Fruit fly (Drosophila melanogaster) whole organism, prepupa: ENCODE measurements around the gene CG5280.

Source experiments
- Blimp-1 ChIP-seq: fragments of 200-800 bp; sonication (Bioruptor generic); optimal IDR thresholded peaks from 3 replicates; lab custom pipeline; 2017; ENCODE audit warnings: missing biosample characterization, missing genetic modification characterization, mild to moderate bottlenecking, moderate library complexity, missing genetic modification reagents
- CG10631 ChIP-seq: fragments of 200-800 bp; sonication (Bioruptor generic); optimal IDR thresholded peaks from 2 replicates; lab custom pipeline; 2016; ENCODE audit warnings: missing biosample characterization, missing genetic modification characterization
- CG10669 ChIP-seq: fragments of 200-800 bp; sonication (Bioruptor generic); optimal IDR thresholded peaks from 3 replicates; lab custom pipeline; 2018; ENCODE audit warnings: missing biosample characterization, mild to moderate bottlenecking, missing genetic modification characterization, moderate library complexity
- CG11294 ChIP-seq: fragments of 200-800 bp; sonication (Bioruptor generic); IDR thresholded peaks from 2 replicates; pipeline ENCODE4 v1.3.6; 2022; ENCODE audit warnings: missing biosample characterization, missing genetic modification characterization
- CG15336 ChIP-seq: fragments of 200-800 bp; sonication (Bioruptor generic); IDR thresholded peaks from 2 replicates; pipeline ENCODE4 v1.3.6; 2022; ENCODE audit warnings: missing biosample characterization, missing genetic modification characterization
- CG1621 ChIP-seq: fragments of 200-800 bp; sonication (Bioruptor generic); optimal IDR thresholded peaks from 3 replicates; lab custom pipeline; 2018; ENCODE audit warnings: missing biosample characterization, mild to moderate bottlenecking, missing genetic modification characterization
- CG16779 ChIP-seq: fragments of 200-800 bp; sonication (Bioruptor generic); optimal IDR thresholded peaks from 3 replicates; lab custom pipeline; 2017; ENCODE audit warnings: missing biosample characterization, mild to moderate bottlenecking, missing genetic modification characterization
- CG3032 ChIP-seq: fragments of 200-800 bp; optimal IDR thresholded peaks from 2 replicates; lab custom pipeline; 2019; ENCODE audit warnings: missing biosample characterization, mild to moderate bottlenecking, missing genetic modification characterization, moderate library complexity
- CG32006 ChIP-seq: fragments of 200-800 bp; sonication (Bioruptor generic); optimal IDR thresholded peaks from 3 replicates; lab custom pipeline; 2017; ENCODE audit warnings: missing biosample characterization, mild to moderate bottlenecking, missing genetic modification characterization
- CG34406 ChIP-seq: fragments of 200-800 bp; sonication (Bioruptor generic); optimal IDR thresholded peaks from 3 replicates; lab custom pipeline; 2016; ENCODE audit warnings: missing biosample characterization, missing genetic modification characterization
- CG3919 ChIP-seq: fragments of 200-800 bp; sonication (Bioruptor generic); optimal IDR thresholded peaks from 3 replicates; lab custom pipeline; 2016; ENCODE audit warnings: missing biosample characterization, missing genetic modification characterization
- CG6163 ChIP-seq: fragments of 200-800 bp; sonication (Bioruptor generic); IDR thresholded peaks from 3 replicates; pipeline ENCODE4 v1.3.6; 2022; ENCODE audit warnings: missing biosample characterization, missing genetic modification characterization
- CG6276 ChIP-seq: fragments of 200-800 bp; sonication (Bioruptor generic); optimal IDR thresholded peaks from 2 replicates; lab custom pipeline; 2017; ENCODE audit warnings: missing biosample characterization, mild to moderate bottlenecking, missing genetic modification characterization
- CG6792 ChIP-seq: fragments of 200-800 bp; sonication (Bioruptor generic); optimal IDR thresholded peaks from 3 replicates; lab custom pipeline; 2016; ENCODE audit warnings: missing biosample characterization, missing genetic modification characterization
- CG6808 ChIP-seq: fragments of 200-800 bp; sonication (Bioruptor generic); optimal IDR thresholded peaks from 3 replicates; lab custom pipeline; 2017; ENCODE audit warnings: missing biosample characterization, missing genetic modification characterization, mild to moderate bottlenecking, moderate library complexity, missing genetic modification reagents
- CG6854 ChIP-seq: fragments of 200-800 bp; sonication (Bioruptor generic); optimal IDR thresholded peaks from 2 replicates; lab custom pipeline; 2017; ENCODE audit warnings: missing biosample characterization, mild to moderate bottlenecking, missing genetic modification characterization
- CG7368 ChIP-seq: fragments of 200-800 bp; sonication (Bioruptor generic); optimal IDR thresholded peaks from 3 replicates; lab custom pipeline; 2016; ENCODE audit warnings: missing biosample characterization, missing genetic modification characterization
- CG8319 ChIP-seq: fragments of 200-800 bp; sonication (Bioruptor generic); optimal IDR thresholded peaks from 3 replicates; lab custom pipeline; 2016; ENCODE audit warnings: missing biosample characterization, missing genetic modification characterization
- CG8632 ChIP-seq: fragments of 200-800 bp; sonication (Bioruptor generic); optimal IDR thresholded peaks from 3 replicates; lab custom pipeline; 2016; ENCODE audit warnings: missing biosample characterization, missing genetic modification characterization
- CG9139 ChIP-seq: fragments of 200-800 bp; sonication (Bioruptor generic); optimal IDR thresholded peaks from 3 replicates; lab custom pipeline; 2017; ENCODE audit warnings: missing biosample characterization, mild to moderate bottlenecking, missing genetic modification characterization
- Eip75B ChIP-seq: fragments of 200-800 bp; sonication (Bioruptor generic); optimal IDR thresholded peaks from 3 replicates; lab custom pipeline; 2016; ENCODE audit warnings: missing biosample characterization, missing genetic modification characterization
- Eip78C ChIP-seq: fragments of 200-800 bp; sonication (Bioruptor generic); peaks from one replicate; lab custom pipeline; 2016; ENCODE audit warnings: missing biosample characterization, missing genetic modification characterization
- Eip93F ChIP-seq: fragments of 200-800 bp; sonication (Bioruptor generic); optimal IDR thresholded peaks from 2 replicates; lab custom pipeline; 2016; ENCODE audit warnings: missing biosample characterization, mild to moderate bottlenecking, missing genetic modification characterization
- Ets21C ChIP-seq: fragments of 200-800 bp; sonication (Bioruptor generic); optimal IDR thresholded peaks from 3 replicates; lab custom pipeline; 2016; ENCODE audit warnings: missing biosample characterization, missing genetic modification characterization
- Ets96B ChIP-seq: fragments of 200-800 bp; optimal IDR thresholded peaks from 2 replicates; lab custom pipeline; 2019; ENCODE audit warnings: missing biosample characterization, mild to moderate bottlenecking, missing genetic modification characterization, moderate library complexity
- Gug ChIP-seq: fragments of 200-800 bp; sonication (Bioruptor generic); IDR thresholded peaks from 2 replicates; pipeline ENCODE4 v1.3.6; 2022; ENCODE audit warnings: missing biosample characterization, missing genetic modification characterization
- Hr38 ChIP-seq: sonication (Bioruptor generic); optimal IDR thresholded peaks from 2 replicates; lab custom pipeline; 2016; ENCODE audit warnings: missing biosample characterization, missing genetic modification characterization
- Hr39 ChIP-seq: fragments of 200-800 bp; sonication (Bioruptor generic); optimal IDR thresholded peaks from 2 replicates; lab custom pipeline; 2016; ENCODE audit warnings: missing biosample characterization, missing genetic modification characterization
- Hr4 ChIP-seq: fragments of 200-800 bp; sonication (Bioruptor generic); optimal IDR thresholded peaks from 3 replicates; lab custom pipeline; 2016; ENCODE audit warnings: missing biosample characterization, missing genetic modification characterization
- Lpt ChIP-seq: fragments of 200-800 bp; sonication (Bioruptor generic); optimal IDR thresholded peaks from 3 replicates; lab custom pipeline; 2016; ENCODE audit warnings: missing biosample characterization, missing genetic modification characterization
- Met ChIP-seq: fragments of 200-800 bp; sonication (Bioruptor generic); optimal IDR thresholded peaks from 3 replicates; lab custom pipeline; 2016; ENCODE audit warnings: missing biosample characterization, missing genetic modification characterization
- OdsH ChIP-seq: fragments of 200-800 bp; sonication (Bioruptor generic); optimal IDR thresholded peaks from 3 replicates; lab custom pipeline; 2016; ENCODE audit warnings: missing biosample characterization, missing genetic modification characterization
- Smox ChIP-seq: fragments of 200-800 bp; sonication (Bioruptor generic); optimal IDR thresholded peaks from 3 replicates; lab custom pipeline; 2016; ENCODE audit warnings: missing biosample characterization, missing genetic modification characterization
- Sox102F ChIP-seq: fragments of 200-800 bp; sonication (Bioruptor generic); optimal IDR thresholded peaks from 2 replicates; lab custom pipeline; 2016; ENCODE audit warnings: missing biosample characterization, mild to moderate bottlenecking, missing genetic modification characterization
- Sox15 ChIP-seq: fragments of 200-800 bp; sonication (Bioruptor generic); optimal IDR thresholded peaks from 3 replicates; lab custom pipeline; 2016; ENCODE audit warnings: missing biosample characterization, missing genetic modification characterization
- achi ChIP-seq: fragments of 200-800 bp; sonication (Bioruptor generic); optimal IDR thresholded peaks from 3 replicates; lab custom pipeline; 2016; ENCODE audit warnings: missing biosample characterization, missing genetic modification characterization
- acj6 ChIP-seq: fragments of 200-800 bp; sonication (Bioruptor generic); optimal IDR thresholded peaks from 3 replicates; lab custom pipeline; 2016; ENCODE audit warnings: missing biosample characterization, missing genetic modification characterization
- dsx ChIP-seq: fragments of 200-800 bp; optimal IDR thresholded peaks from 3 replicates; lab custom pipeline; 2019; ENCODE audit warnings: missing biosample characterization, mild to moderate bottlenecking, missing genetic modification characterization, moderate library complexity; ENCODE audit not compliant: poor library complexity, severe bottlenecking
- esn ChIP-seq: fragments of 200-800 bp; sonication (Bioruptor generic); optimal IDR thresholded peaks from 2 replicates; lab custom pipeline; 2016; ENCODE audit warnings: missing biosample characterization, mild to moderate bottlenecking, missing genetic modification characterization, moderate library complexity
- fd85E ChIP-seq: fragments of 200-800 bp; sonication (Bioruptor generic); optimal IDR thresholded peaks from 3 replicates; lab custom pipeline; 2016; ENCODE audit warnings: missing biosample characterization, missing genetic modification characterization
- fkh ChIP-seq: fragments of 200-800 bp; sonication (Bioruptor generic); optimal IDR thresholded peaks from 3 replicates; lab custom pipeline; 2017; ENCODE audit warnings: missing biosample characterization, mild to moderate bottlenecking, missing genetic modification characterization, moderate library complexity
- lz ChIP-seq: fragments of 200-800 bp; sonication (Bioruptor generic); optimal IDR thresholded peaks from 3 replicates; lab custom pipeline; 2016; ENCODE audit warnings: missing biosample characterization, missing genetic modification characterization
- pdm3 ChIP-seq: fragments of 200-800 bp; sonication (Bioruptor generic); optimal IDR thresholded peaks from 3 replicates; lab custom pipeline; 2016; ENCODE audit warnings: missing biosample characterization, missing genetic modification characterization
- salr ChIP-seq, 2 experiments: fragments of 200-800 bp; sonication (Bioruptor generic); optimal IDR thresholded peaks; 3 replicates each; lab custom pipeline; 2016 to 2018; ENCODE audit warnings: missing biosample characterization in 2 of 2, missing genetic modification characterization in 2 of 2, mild to moderate bottlenecking in 1 of 2
- ss ChIP-seq, 2 experiments: fragments of 200-800 bp; sonication (Bioruptor generic); optimal IDR thresholded peaks; 2 replicates in 1 of 2; 3 replicates in 1 of 2; lab custom pipeline; 2017 to 2018; ENCODE audit warnings: mild to moderate bottlenecking in 2 of 2, missing biosample characterization in 2 of 2, missing genetic modification characterization in 2 of 2, moderate library complexity in 1 of 2
- svp ChIP-seq: fragments of 200-800 bp; sonication (Bioruptor generic); peaks from one replicate; lab custom pipeline; 2016; ENCODE audit warnings: missing biosample characterization, missing genetic modification characterization
- vri ChIP-seq: fragments of 200-800 bp; sonication (Bioruptor generic); optimal IDR thresholded peaks from 3 replicates; lab custom pipeline; 2016; ENCODE audit warnings: missing biosample characterization, mild to moderate bottlenecking, missing genetic modification characterization

Gene CG5280

dm6 chr3L:9025680-9026079, 35.7 kb upstream of the CG5280 start:
- TF ChIP-seq Lpt (GFP tag; lab: Kevin White, UChicago) (no peak), Hr38 (GFP tag; lab: Kevin White, UChicago) (no peak), CG6792 (GFP tag; lab: Kevin White, UChicago) (no peak), Ets96B (tag; lab: Kevin White, UChicago) (peak; percentile 15), CG8319 (GFP tag; lab: Kevin White, UChicago) (no peak), CG6808 (no peak), CG16779 (tag; lab: Kevin White, UChicago) (no peak), vri (GFP tag; lab: Kevin White, UChicago) (no peak), Ets21C (GFP tag; lab: Kevin White, UChicago) (no peak), Blimp-1 (GFP tag; lab: Kevin White, UChicago) (no peak), Smox (GFP tag; lab: Kevin White, UChicago) (no peak), esn (no peak), Sox102F (GFP tag; lab: Kevin White, UChicago) (no peak), CG15336 (GFP tag; lab: Robert Waterston, UW) (no peak), CG34406 (GFP tag; lab: Kevin White, UChicago) (no peak), lz (GFP tag; lab: Kevin White, UChicago) (no peak), ss (GFP tag; optimal IDR thresholded peaks at IDR 0.05; lab: Kevin White, UChicago) (peak in 1 of 2 experiments; percentile 31), CG11294 (no peak), CG6276 (GFP tag; lab: Kevin White, UChicago) (no peak), Sox15 (GFP tag; lab: Kevin White, UChicago) (no peak), CG9139 (GFP tag; lab: Kevin White, UChicago) (no peak), CG8632 (GFP tag; lab: Kevin White, UChicago) (no peak), Eip78C (GFP tag; lab: Kevin White, UChicago) (peak; percentile 82), CG7368 (no peak), Hr39 (GFP tag; lab: Kevin White, UChicago) (no peak), CG32006 (GFP tag; lab: Kevin White, UChicago) (peak; percentile 4), svp (GFP tag; lab: Kevin White, UChicago) (no peak), Met (GFP tag; lab: Kevin White, UChicago) (no peak), pdm3 (peak; percentile 16), dsx (GFP tag; lab: Kevin White, UChicago) (peak; percentile 5), CG6854 (no peak), CG6163 (peak; percentile 55; the same call in 2 of the 3 replicates), Hr4 (no peak), CG1621 (no peak), CG3919 (GFP tag; lab: Kevin White, UChicago) (peak; percentile 33), CG10631 (GFP tag; lab: Kevin White, UChicago) (peak; percentile 11), Gug (GFP tag; lab: Robert Waterston, UW) (no peak), CG10669 (GFP tag; lab: Kevin White, UChicago) (peak; percentile 11), acj6 (GFP tag; lab: Kevin White, UChicago) (peak; percentile 8), achi (no peak), fd85E (no peak), salr (GFP tag; optimal IDR thresholded peaks at IDR 0.05; lab: Kevin White, UChicago) (no peak), Eip75B (GFP tag; lab: Kevin White, UChicago) (peak; percentile 13), CG3032 (peak; percentile 10), Eip93F (no peak), OdsH (peak; percentile 22), fkh (GFP tag; lab: Kevin White, UChicago) (no peak)
